Fruit fly (Drosophila melanogaster) whole organism, embryonic: ENCODE results near the gene CG2256.

ENCODE experiments used
- ATbp ChIP-seq: fragments of 200-800 bp; sonication (Bioruptor generic); optimal IDR thresholded peaks from 2 replicates; lab custom pipeline; 2017; ENCODE audit warnings: missing biosample characterization, mild to moderate bottlenecking, missing genetic modification characterization, missing genetic modification reagents
- BtbVII ChIP-seq: fragments of 200-800 bp; sonication (Bioruptor generic); optimal IDR thresholded peaks from 3 replicates; lab custom pipeline; 2017; ENCODE audit warnings: missing biosample characterization, mild to moderate bottlenecking, missing genetic modification characterization
- C15 ChIP-seq: fragments of 200-800 bp; sonication (Bioruptor generic); IDR thresholded peaks from 3 replicates; pipeline ENCODE4 v1.3.6; 2022; ENCODE audit warnings: missing biosample characterization, missing genetic modification characterization
- CG10654 ChIP-seq: fragments of 200-800 bp; sonication (Bioruptor generic); optimal IDR thresholded peaks from 2 replicates; lab custom pipeline; 2016; ENCODE audit warnings: missing biosample characterization, missing genetic modification characterization
- CG11456 ChIP-seq: fragments of 200-800 bp; sonication (Bioruptor generic); IDR thresholded peaks from 3 replicates; pipeline ENCODE4 v1.3.6; 2022; ENCODE audit warnings: missing biosample characterization, missing genetic modification characterization
- CG11695 ChIP-seq: fragments of 200-800 bp; sonication (Bioruptor generic); IDR thresholded peaks from 3 replicates; pipeline ENCODE4 v1.3.6; 2022; ENCODE audit warnings: missing biosample characterization, missing genetic modification characterization
- CG13123 ChIP-seq: fragments of 200-800 bp; sonication (Bioruptor generic); optimal IDR thresholded peaks from 2 replicates; lab custom pipeline; 2016; ENCODE audit warnings: missing biosample characterization, missing genetic modification characterization
- CG13424 ChIP-seq: fragments of 200-800 bp; sonication (Bioruptor generic); optimal IDR thresholded peaks from 2 replicates; lab custom pipeline; 2019; ENCODE audit warnings: missing biosample characterization, mild to moderate bottlenecking, missing genetic modification characterization, moderate library complexity
- CG15011 ChIP-seq: fragments of 200-800 bp; sonication (Bioruptor generic); optimal IDR thresholded peaks from 3 replicates; lab custom pipeline; 2018; ENCODE audit warnings: missing biosample characterization, mild to moderate bottlenecking, missing genetic modification characterization
- CG17328 ChIP-seq: fragments of 200-800 bp; sonication (Bioruptor generic); IDR thresholded peaks from 2 replicates; pipeline ENCODE4 v1.3.6; 2022; ENCODE audit warnings: missing biosample characterization, missing genetic modification characterization
- CG2199 ChIP-seq: fragments of 200-800 bp; sonication (Bioruptor generic); IDR thresholded peaks from 3 replicates; pipeline ENCODE4 v1.3.6; 2022; ENCODE audit warnings: missing biosample characterization, missing genetic modification characterization
- CG2875 ChIP-seq: fragments of 200-800 bp; sonication (Bioruptor generic); optimal IDR thresholded peaks from 2 replicates; lab custom pipeline; 2017; ENCODE audit warnings: missing biosample characterization, mild to moderate bottlenecking, missing genetic modification characterization, missing genetic modification reagents
- CG31441 ChIP-seq: fragments of 200-800 bp; sonication (Bioruptor generic); IDR thresholded peaks from 2 replicates; pipeline ENCODE4 v1.3.6; 2022; ENCODE audit warnings: missing biosample characterization, missing genetic modification characterization
- CG32767 ChIP-seq: fragments of 200-800 bp; sonication (Bioruptor generic); IDR thresholded peaks from 2 replicates; pipeline ENCODE4 v1.3.6; 2022; ENCODE audit warnings: missing biosample characterization, missing genetic modification characterization
- CG4707 ChIP-seq: fragments of 200-800 bp; sonication (Bioruptor generic); optimal IDR thresholded peaks from 2 replicates; lab custom pipeline; 2018; ENCODE audit warnings: missing biosample characterization, mild to moderate bottlenecking, missing genetic modification characterization, moderate library complexity
- CG4820 ChIP-seq: fragments of 200-800 bp; sonication (Bioruptor generic); optimal IDR thresholded peaks from 3 replicates; lab custom pipeline; 2016; ENCODE audit warnings: missing biosample characterization, missing genetic modification characterization
- CG5180 ChIP-seq: fragments of 200-800 bp; sonication (Bioruptor generic); optimal IDR thresholded peaks from 3 replicates; lab custom pipeline; 2017; ENCODE audit warnings: missing biosample characterization, missing genetic modification characterization, mild to moderate bottlenecking, moderate library complexity, missing genetic modification reagents
- CG7745 ChIP-seq: fragments of 200-800 bp; sonication (Bioruptor generic); optimal IDR thresholded peaks from 2 replicates; lab custom pipeline; 2018; ENCODE audit warnings: missing biosample characterization, mild to moderate bottlenecking, missing genetic modification characterization, moderate library complexity
- CG7786 ChIP-seq: fragments of 200-800 bp; sonication (Bioruptor generic); optimal IDR thresholded peaks from 2 replicates; lab custom pipeline; 2016; ENCODE audit warnings: missing biosample characterization, missing genetic modification characterization
- CG7928 ChIP-seq: fragments of 200-800 bp; sonication (Bioruptor generic); optimal IDR thresholded peaks from 2 replicates; lab custom pipeline; 2017; ENCODE audit warnings: missing biosample characterization, mild to moderate bottlenecking, missing genetic modification characterization
- CHES-1-like ChIP-seq: fragments of 200-800 bp; sonication (Bioruptor generic); optimal IDR thresholded peaks from 2 replicates; lab custom pipeline; 2016; ENCODE audit warnings: missing biosample characterization, missing genetic modification characterization
- Ets65A ChIP-seq: fragments of 200-800 bp; sonication (Bioruptor generic); peaks from one replicate; lab custom pipeline; 2016; ENCODE audit warnings: missing biosample characterization, missing genetic modification characterization
- Ets97D ChIP-seq: fragments of 200-800 bp; sonication (Bioruptor generic); optimal IDR thresholded peaks from 3 replicates; lab custom pipeline; 2016; ENCODE audit warnings: missing biosample characterization, missing genetic modification characterization
- Hr39 ChIP-seq: fragments of >200 bp; optimal IDR thresholded peaks from 2 replicates; lab custom pipeline; 2017
- Hr51 ChIP-seq, 2 experiments: fragments of 200-800 bp; sonication (Bioruptor generic); optimal IDR thresholded peaks; 2 replicates in 1 of 2; 3 replicates in 1 of 2; lab custom pipeline; 2016 to 2018; ENCODE audit warnings: missing biosample characterization in 2 of 2, missing genetic modification characterization in 2 of 2, mild to moderate bottlenecking in 1 of 2, moderate library complexity in 1 of 2
- Hr78 ChIP-seq, 2 experiments: fragments of 200-800 bp in 1 of 2; fragments of >200 bp in 1 of 2; sonication (Bioruptor generic) in 1 of 2; optimal IDR thresholded peaks; 2 replicates each; lab custom pipeline; 2017 to 2019; ENCODE audit warnings: missing biosample characterization in 2 of 2, missing genetic modification characterization in 2 of 2, mild to moderate bottlenecking in 1 of 2, moderate library complexity in 1 of 2
- Kr ChIP-seq: fragments of 200-800 bp; sonication (Bioruptor generic); optimal IDR thresholded peaks from 2 replicates; lab custom pipeline; 2017; ENCODE audit warnings: missing biosample characterization, mild to moderate bottlenecking, missing genetic modification characterization
- Nf-YC ChIP-seq: fragments of 200-800 bp; optimal IDR thresholded peaks from 3 replicates; lab custom pipeline; 2019; ENCODE audit warnings: missing biosample characterization, mild to moderate bottlenecking, missing genetic modification characterization, moderate library complexity
- Xrp1 ChIP-seq: fragments of 200-800 bp; sonication (Bioruptor generic); IDR thresholded peaks from 2 replicates; pipeline ENCODE4 v1.3.6; 2022; ENCODE audit warnings: missing biosample characterization, missing genetic modification characterization
- abd-A ChIP-seq: fragments of 200-800 bp; sonication (Bioruptor generic); optimal IDR thresholded peaks from 3 replicates; lab custom pipeline; 2019; ENCODE audit warnings: missing biosample characterization, mild to moderate bottlenecking, missing genetic modification characterization, moderate library complexity
- ase ChIP-seq: fragments of 200-800 bp; sonication (Bioruptor generic); IDR thresholded peaks from 3 replicates; pipeline ENCODE4 v1.3.6; 2022; ENCODE audit warnings: missing biosample characterization, missing genetic modification characterization
- btn ChIP-seq: fragments of 200-800 bp; sonication (Bioruptor generic); optimal IDR thresholded peaks from 2 replicates; lab custom pipeline; 2016; ENCODE audit warnings: missing biosample characterization, missing genetic modification characterization
- cad ChIP-seq: fragments of >200 bp; optimal IDR thresholded peaks from 2 replicates; lab custom pipeline; 2017; ENCODE audit warnings: missing biosample characterization, missing genetic modification characterization
- cas ChIP-seq: fragments of 200-800 bp; sonication (Bioruptor generic); IDR thresholded peaks from 2 replicates; pipeline ENCODE4 v1.3.6; 2022; ENCODE audit warnings: missing biosample characterization, missing genetic modification characterization
- caup ChIP-seq: fragments of 200-800 bp; sonication (Bioruptor generic); optimal IDR thresholded peaks from 3 replicates; lab custom pipeline; 2017; ENCODE audit warnings: missing biosample characterization, mild to moderate bottlenecking, missing genetic modification characterization, moderate library complexity; ENCODE audit not compliant: severe bottlenecking
- da ChIP-seq: fragments of 200-800 bp; sonication (Bioruptor generic); optimal IDR thresholded peaks from 2 replicates; lab custom pipeline; 2016; ENCODE audit warnings: missing biosample characterization, missing genetic modification characterization
- dati ChIP-seq: fragments of 200-800 bp; sonication (Bioruptor generic); IDR thresholded peaks from 2 replicates; pipeline ENCODE4 v1.3.6; 2022; ENCODE audit warnings: missing biosample characterization, missing genetic modification characterization
- dmrt11E ChIP-seq: fragments of 200-800 bp; sonication (Bioruptor generic); optimal IDR thresholded peaks from 3 replicates; lab custom pipeline; 2018; ENCODE audit warnings: missing biosample characterization, mild to moderate bottlenecking, missing genetic modification characterization, moderate library complexity
- fd102C ChIP-seq: fragments of 200-800 bp; sonication (Bioruptor generic); optimal IDR thresholded peaks from 2 replicates; lab custom pipeline; 2018; ENCODE audit warnings: missing biosample characterization, mild to moderate bottlenecking, missing genetic modification characterization, moderate library complexity
- fd64A ChIP-seq: fragments of 200-800 bp; sonication (Bioruptor generic); optimal IDR thresholded peaks from 3 replicates; lab custom pipeline; 2018; ENCODE audit warnings: missing biosample characterization, mild to moderate bottlenecking, missing genetic modification characterization
- ham ChIP-seq: fragments of 200-800 bp; sonication (Bioruptor generic); IDR thresholded peaks from 2 replicates; pipeline ENCODE4 v1.3.6; 2022; ENCODE audit warnings: missing biosample characterization, missing genetic modification characterization
- hbn ChIP-seq: fragments of 200-800 bp; sonication (Bioruptor generic); IDR thresholded peaks from 2 replicates; pipeline ENCODE4 v1.3.6; 2022; ENCODE audit warnings: missing biosample characterization, missing genetic modification characterization; ENCODE audit not compliant: partially characterized antibody
- hkb ChIP-seq, 2 experiments: fragments of 200-800 bp in 1 of 2; fragments of >200 bp in 1 of 2; sonication (Bioruptor generic) in 1 of 2; IDR thresholded peaks in 1 of 2; optimal IDR thresholded peaks in 1 of 2; 2 replicates each; pipeline versions ENCODE4 v1.3.6 to Lab custom; 2017 to 2022; ENCODE audit warnings: missing biosample characterization in 1 of 2, missing genetic modification characterization in 1 of 2
- hth ChIP-seq: fragments of >200 bp; optimal IDR thresholded peaks from 2 replicates; lab custom pipeline; 2017; ENCODE audit warnings: inconsistent platforms
- inv ChIP-seq: fragments of 200-800 bp; sonication (Bioruptor generic); IDR thresholded peaks from 2 replicates; pipeline ENCODE4 v1.3.6; 2022; ENCODE audit warnings: missing biosample characterization, missing genetic modification characterization; ENCODE audit not compliant: partially characterized antibody
- klu ChIP-seq: fragments of 200-800 bp; sonication (Bioruptor generic); IDR thresholded peaks from 2 replicates; pipeline ENCODE4 v1.3.6; 2022; ENCODE audit warnings: missing biosample characterization, missing genetic modification characterization
- odd ChIP-seq: fragments of 200-800 bp; sonication (Bioruptor generic); optimal IDR thresholded peaks from 2 replicates; lab custom pipeline; 2017; ENCODE audit warnings: missing biosample characterization, mild to moderate bottlenecking, missing genetic modification characterization
- otp ChIP-seq: fragments of 200-800 bp; sonication (Bioruptor generic); IDR thresholded peaks from 3 replicates; pipeline ENCODE4, ENCODE4 v1.3.6; 2022; ENCODE audit warnings: missing biosample characterization, missing genetic modification characterization
- ro ChIP-seq: fragments of 200-800 bp; sonication (Bioruptor generic); IDR thresholded peaks from 2 replicates; pipeline ENCODE4 v1.3.6; 2022; ENCODE audit warnings: missing biosample characterization, missing genetic modification characterization
- sr ChIP-seq: fragments of 200-800 bp; sonication (Bioruptor generic); IDR thresholded peaks from 3 replicates; pipeline ENCODE4 v1.3.6; 2022; ENCODE audit warnings: missing biosample characterization, missing genetic modification characterization

CG2256 gene

dm6 chrX:8092075-8092682 is 5.2 kb upstream of the CG2256 start (continued):
- peak; percentile 92 for TF ChIP-seq caup (GFP tag; lab: Kevin White, UChicago)
- peak; percentile 97 for TF ChIP-seq BtbVII (GFP tag; lab: Kevin White, UChicago)
- TF ChIP-seq CG15011 (GFP tag; lab: Kevin White, UChicago): peak; percentile 91
- no peak for TF ChIP-seq Kr (GFP tag; lab: Kevin White, UChicago)
- peak; percentile 83 for TF ChIP-seq fd64A (GFP tag; lab: Kevin White, UChicago)
- peak; percentile 94 for TF ChIP-seq abd-A (tag; lab: Kevin White, UChicago)
- peak; percentile 89 for TF ChIP-seq CG2875 (GFP tag; lab: Kevin White, UChicago)
- TF ChIP-seq otp (GFP tag; lab: Robert Waterston, UW): peak; percentile 65; the same call in 2 of the 3 replicates
- 0 out of 3 replicates have a peak, but pooled peaks have one; percentile 27 for TF ChIP-seq sr (GFP tag; lab: Robert Waterston, UW)
- TF ChIP-seq ham: 0 out of 2 replicates have a peak, but pooled peaks have one; percentile 56
- no peak for TF ChIP-seq CG7745 (tag; lab: Kevin White, UChicago)
- peak; percentile 92 for TF ChIP-seq CG10654 (GFP tag; lab: Kevin White, UChicago)
- TF ChIP-seq hkb (optimal IDR thresholded peaks at IDR 0.05; lab: Kevin White, UChicago): no peak
- peak; percentile 95 for TF ChIP-seq hkb (GFP tag; IDR thresholded peaks at IDR 0.05; lab: Robert Waterston, UW)
- no peak for TF ChIP-seq hbn (GFP tag; lab: Robert Waterston, UW)
- TF ChIP-seq CG7928 (GFP tag; lab: Kevin White, UChicago): peak; percentile 71
- peak; percentile 95 for TF ChIP-seq ATbp (GFP tag; lab: Kevin White, UChicago)
- TF ChIP-seq CG4820 (GFP tag; lab: Kevin White, UChicago): peak; percentile 91
- TF ChIP-seq Ets97D (GFP tag; lab: Kevin White, UChicago): peak; percentile 48
- peak; percentile 93 for TF ChIP-seq odd (GFP tag; lab: Kevin White, UChicago)
- TF ChIP-seq CG11456 (GFP tag; lab: Robert Waterston, UW): peak; percentile 88
- TF ChIP-seq CG7786 (GFP tag; lab: Kevin White, UChicago): peak; percentile 84
- peak; percentile 88 for TF ChIP-seq dmrt11E (tag; lab: Kevin White, UChicago)
- TF ChIP-seq btn (GFP tag; lab: Kevin White, UChicago): peak; percentile 6
- peak; percentile 69 for TF ChIP-seq Ets65A
- no peak for TF ChIP-seq cad (GFP tag; lab: Kevin White, UChicago)
- TF ChIP-seq CG17328: peak; percentile 81
- TF ChIP-seq CG13123 (GFP tag; lab: Kevin White, UChicago): peak; percentile 86
- peak; percentile 90 for TF ChIP-seq CG5180 (GFP tag; lab: Kevin White, UChicago)
- peak; percentile 72 for TF ChIP-seq cas (GFP tag; lab: Robert Waterston, UW)
- no peak for TF ChIP-seq Hr39 (lab: Kevin White, UChicago)
- TF ChIP-seq CG4707 (GFP tag; lab: Kevin White, UChicago): peak; percentile 69
- TF ChIP-seq ro: peak; percentile 81
- peak; percentile 88 for TF ChIP-seq klu
- peak; percentile 69 for TF ChIP-seq C15
- peak; percentile 80 to 97 for TF ChIP-seq Hr51 (GFP tag; optimal IDR thresholded peaks at IDR 0.05; lab: Kevin White, UChicago)
- TF ChIP-seq Xrp1 (GFP tag; lab: Robert Waterston, UW): peak; percentile 93
- TF ChIP-seq da: peak; percentile 33
- TF ChIP-seq hth: no peak
- TF ChIP-seq CG11695 (GFP tag; lab: Robert Waterston, UW): peak; percentile 94
- TF ChIP-seq CG2199 (GFP tag; lab: Robert Waterston, UW): peak; percentile 75; the same call in 2 of the 3 replicates
- peak; percentile 98 for TF ChIP-seq CG13424 (tag; lab: Kevin White, UChicago)
- no peak for TF ChIP-seq inv (GFP tag; lab: Robert Waterston, UW)
- TF ChIP-seq ase (GFP tag; lab: Robert Waterston, UW): peak; percentile 87
- TF ChIP-seq dati: peak; percentile 67
- TF ChIP-seq CG32767: peak; percentile 92
- TF ChIP-seq CG31441 (GFP tag; lab: Robert Waterston, UW): peak; percentile 94
- no peak for TF ChIP-seq fd102C (GFP tag; lab: Kevin White, UChicago)
- TF ChIP-seq Hr78 (GFP tag; optimal IDR thresholded peaks at IDR 0.05; lab: Kevin White, UChicago): peak in 1 of 2 experiments; percentile 77
- TF ChIP-seq CHES-1-like: peak; percentile 73
- TF ChIP-seq Nf-YC (tag; lab: Kevin White, UChicago): peak; percentile 91
